Worm (Caenorhabditis elegans) whole organism, early embryonic: ENCODE measurements around the gene C01B10.6.

Experiments
- aly-1 ChIP-seq: sonication (generic microtip); optimal IDR thresholded peaks from 2 replicates; lab custom pipeline; 2016; ENCODE audit warnings: missing genetic modification characterization, missing compliant biosample characterization
- ama-1 ChIP-seq: fragments of 150-350 bp; optimal IDR thresholded peaks from 2 replicates; lab custom pipeline; 2014
- ets-7 ChIP-seq: sonication (generic microtip); optimal IDR thresholded peaks from 2 replicates; lab custom pipeline; 2016; ENCODE audit warnings: missing genotype, missing genetic modification characterization, missing compliant biosample characterization
- flt-1 ChIP-seq: fragments of 200-800 bp; sonication (Bioruptor generic); IDR thresholded peaks from 2 replicates; pipeline ENCODE4 v1.3.6; 2022; ENCODE audit warnings: missing genetic modification characterization, missing compliant biosample characterization
- pes-1 ChIP-seq: fragments of 200-800 bp; sonication (Bioruptor generic); IDR thresholded peaks from 2 replicates; pipeline ENCODE4 v1.3.6; 2022; ENCODE audit warnings: missing genetic modification reagents, missing genetic modification characterization, missing compliant biosample characterization
- scrt-1 ChIP-seq: fragments of 200-800 bp; sonication (Bioruptor generic); IDR thresholded peaks from 2 replicates; pipeline ENCODE4 v1.3.6; 2022; ENCODE audit warnings: missing genetic modification characterization, missing compliant biosample characterization
- tbx-11 ChIP-seq: fragments of 200-800 bp; sonication (Bioruptor generic); IDR thresholded peaks from 2 replicates; pipeline ENCODE4 v1.3.6; 2022; ENCODE audit warnings: missing genetic modification characterization, missing compliant biosample characterization
- tra-4 ChIP-seq: sonication (generic microtip); optimal IDR thresholded peaks from 2 replicates; lab custom pipeline; 2017; ENCODE audit warnings: missing genetic modification characterization, missing compliant biosample characterization

DNA sequence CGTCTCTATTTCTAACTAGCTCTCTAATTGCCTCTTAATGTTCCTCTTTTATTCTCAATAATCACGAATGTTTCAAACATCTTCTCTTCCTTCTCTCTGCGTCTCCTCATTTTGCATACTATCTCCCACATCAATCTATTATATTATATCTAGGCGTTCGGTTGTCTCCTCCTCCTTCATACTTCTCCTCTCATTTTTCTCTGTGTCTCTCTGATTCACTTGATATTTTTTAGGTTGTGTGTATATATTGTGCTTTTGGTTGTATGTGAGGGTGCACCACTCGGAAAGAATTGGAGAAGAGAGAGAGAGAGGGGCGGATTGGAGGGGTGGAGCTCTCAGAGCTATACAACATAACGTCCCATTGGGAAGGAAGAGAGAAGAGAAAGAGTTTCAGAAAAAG, 8.6 kb downstream of the C01B10.6 start:
- TF ChIP-seq ama-1 (no peak), pes-1 (GFP tag; lab: Robert Waterston, UW) (no peak), scrt-1 (no peak), flt-1 (GFP tag; lab: Robert Waterston, UW) (no peak; the same call in 1 of the 2 replicates), tbx-11 (GFP tag; lab: Robert Waterston, UW) (no peak), ets-7 (tag; lab: Kevin White, UChicago) (no peak), aly-1 (tag; lab: Kevin White, UChicago) (no peak), tra-4 (tag; lab: Kevin White, UChicago) (no peak)
